Worm (Caenorhabditis elegans): ENCODE results near the gene str-27.

ce11 chrV:15733020-15733419 lies 2.6 kb downstream of the str-27 start:
- no peak for TF ChIP-seq zag-1 (tag; optimal IDR thresholded peaks at IDR 0.05)
- no peak for TF ChIP-seq fkh-10 (GFP tag; optimal IDR thresholded peaks at IDR 0.05)
- no peak for TF ChIP-seq nhr-28 (tag; optimal IDR thresholded peaks at IDR 0.05)
- no peak for TF ChIP-seq gei-8 (GFP tag; optimal IDR thresholded peaks at IDR 0.05)
- no peak for TF ChIP-seq ztf-11 (tag; optimal IDR thresholded peaks at IDR 0.05)
- TF ChIP-seq ZK546.5 (tag; optimal IDR thresholded peaks at IDR 0.05) = no peak
- TF ChIP-seq unc-62 (GFP tag; optimal IDR thresholded peaks at IDR 0.05 in 1 of 2) = no peak
- no peak for TF ChIP-seq unc-62 (tag; optimal IDR thresholded peaks at IDR 0.05)
- no peak for TF ChIP-seq dve-1 (tag; optimal IDR thresholded peaks at IDR 0.05; ENCODE audit: insufficient read depth)
- TF ChIP-seq R02D3.7 (tag; optimal IDR thresholded peaks at IDR 0.05) = no peak
- no peak for TF ChIP-seq F44E2.7 (GFP tag; IDR thresholded peaks at IDR 0.05)
